Fruit fly (Drosophila melanogaster) whole organism, prepupa: ENCODE data around the gene CG14535.

Source experiments
- CG10631 ChIP-seq: fragments of 200-800 bp; sonication (Bioruptor generic); optimal IDR thresholded peaks from 2 replicates; lab custom pipeline; 2016; ENCODE audit warnings: missing biosample characterization, missing genetic modification characterization
- CG10669 ChIP-seq: fragments of 200-800 bp; sonication (Bioruptor generic); optimal IDR thresholded peaks from 3 replicates; lab custom pipeline; 2018; ENCODE audit warnings: missing biosample characterization, mild to moderate bottlenecking, missing genetic modification characterization, moderate library complexity
- CG11294 ChIP-seq: fragments of 200-800 bp; sonication (Bioruptor generic); IDR thresholded peaks from 2 replicates; pipeline ENCODE4 v1.3.6; 2022; ENCODE audit warnings: missing biosample characterization, missing genetic modification characterization
- CG11762 ChIP-seq: fragments of 200-800 bp; sonication (Bioruptor generic); optimal IDR thresholded peaks from 3 replicates; lab custom pipeline; 2016; ENCODE audit warnings: missing biosample characterization, missing genetic modification characterization; ENCODE audit not compliant: insufficient read depth
- CG11902 ChIP-seq: fragments of 200-800 bp; sonication (Bioruptor generic); optimal IDR thresholded peaks from 3 replicates; lab custom pipeline; 2016; ENCODE audit warnings: missing biosample characterization, missing genetic modification characterization
- CG15336 ChIP-seq: fragments of 200-800 bp; sonication (Bioruptor generic); IDR thresholded peaks from 2 replicates; pipeline ENCODE4 v1.3.6; 2022; ENCODE audit warnings: missing biosample characterization, missing genetic modification characterization
- CG1621 ChIP-seq: fragments of 200-800 bp; sonication (Bioruptor generic); optimal IDR thresholded peaks from 3 replicates; lab custom pipeline; 2018; ENCODE audit warnings: missing biosample characterization, mild to moderate bottlenecking, missing genetic modification characterization
- CG16779 ChIP-seq: fragments of 200-800 bp; sonication (Bioruptor generic); optimal IDR thresholded peaks from 3 replicates; lab custom pipeline; 2017; ENCODE audit warnings: missing biosample characterization, mild to moderate bottlenecking, missing genetic modification characterization
- CG3032 ChIP-seq: fragments of 200-800 bp; optimal IDR thresholded peaks from 2 replicates; lab custom pipeline; 2019; ENCODE audit warnings: missing biosample characterization, mild to moderate bottlenecking, missing genetic modification characterization, moderate library complexity
- CG31627 ChIP-seq: fragments of 200-800 bp; sonication (Bioruptor generic); optimal IDR thresholded peaks from 3 replicates; lab custom pipeline; 2016; ENCODE audit warnings: missing biosample characterization, missing genetic modification characterization
- CG34406 ChIP-seq: fragments of 200-800 bp; sonication (Bioruptor generic); optimal IDR thresholded peaks from 3 replicates; lab custom pipeline; 2016; ENCODE audit warnings: missing biosample characterization, missing genetic modification characterization
- CG3919 ChIP-seq: fragments of 200-800 bp; sonication (Bioruptor generic); optimal IDR thresholded peaks from 3 replicates; lab custom pipeline; 2016; ENCODE audit warnings: missing biosample characterization, missing genetic modification characterization
- CG4318 ChIP-seq: fragments of 200-800 bp; sonication (Bioruptor generic); optimal IDR thresholded peaks from 3 replicates; lab custom pipeline; 2017; ENCODE audit warnings: missing biosample characterization, mild to moderate bottlenecking, missing genetic modification characterization
- CG6163 ChIP-seq: fragments of 200-800 bp; sonication (Bioruptor generic); IDR thresholded peaks from 3 replicates; pipeline ENCODE4 v1.3.6; 2022; ENCODE audit warnings: missing biosample characterization, missing genetic modification characterization
- CG6276 ChIP-seq: fragments of 200-800 bp; sonication (Bioruptor generic); optimal IDR thresholded peaks from 2 replicates; lab custom pipeline; 2017; ENCODE audit warnings: missing biosample characterization, mild to moderate bottlenecking, missing genetic modification characterization
- CG6792 ChIP-seq: fragments of 200-800 bp; sonication (Bioruptor generic); optimal IDR thresholded peaks from 3 replicates; lab custom pipeline; 2016; ENCODE audit warnings: missing biosample characterization, missing genetic modification characterization
- CG6808 ChIP-seq: fragments of 200-800 bp; sonication (Bioruptor generic); optimal IDR thresholded peaks from 3 replicates; lab custom pipeline; 2017; ENCODE audit warnings: missing biosample characterization, missing genetic modification characterization, mild to moderate bottlenecking, moderate library complexity, missing genetic modification reagents
- CG6854 ChIP-seq: fragments of 200-800 bp; sonication (Bioruptor generic); optimal IDR thresholded peaks from 2 replicates; lab custom pipeline; 2017; ENCODE audit warnings: missing biosample characterization, mild to moderate bottlenecking, missing genetic modification characterization
- CG7368 ChIP-seq: fragments of 200-800 bp; sonication (Bioruptor generic); optimal IDR thresholded peaks from 3 replicates; lab custom pipeline; 2016; ENCODE audit warnings: missing biosample characterization, missing genetic modification characterization
- CG8119 ChIP-seq: fragments of 200-800 bp; sonication (Bioruptor generic); IDR thresholded peaks from 3 replicates; pipeline ENCODE4 v1.3.6; 2022; ENCODE audit warnings: missing biosample characterization, missing genetic modification characterization
- CG8319 ChIP-seq: fragments of 200-800 bp; sonication (Bioruptor generic); optimal IDR thresholded peaks from 3 replicates; lab custom pipeline; 2016; ENCODE audit warnings: missing biosample characterization, missing genetic modification characterization
- CG8632 ChIP-seq: fragments of 200-800 bp; sonication (Bioruptor generic); optimal IDR thresholded peaks from 3 replicates; lab custom pipeline; 2016; ENCODE audit warnings: missing biosample characterization, missing genetic modification characterization
- CG9139 ChIP-seq: fragments of 200-800 bp; sonication (Bioruptor generic); optimal IDR thresholded peaks from 3 replicates; lab custom pipeline; 2017; ENCODE audit warnings: missing biosample characterization, mild to moderate bottlenecking, missing genetic modification characterization
- Eip78C ChIP-seq: fragments of 200-800 bp; sonication (Bioruptor generic); peaks from one replicate; lab custom pipeline; 2016; ENCODE audit warnings: missing biosample characterization, missing genetic modification characterization
- Eip93F ChIP-seq: fragments of 200-800 bp; sonication (Bioruptor generic); optimal IDR thresholded peaks from 2 replicates; lab custom pipeline; 2016; ENCODE audit warnings: missing biosample characterization, mild to moderate bottlenecking, missing genetic modification characterization
- Ets21C ChIP-seq: fragments of 200-800 bp; sonication (Bioruptor generic); optimal IDR thresholded peaks from 3 replicates; lab custom pipeline; 2016; ENCODE audit warnings: missing biosample characterization, missing genetic modification characterization
- Ets96B ChIP-seq: fragments of 200-800 bp; optimal IDR thresholded peaks from 2 replicates; lab custom pipeline; 2019; ENCODE audit warnings: missing biosample characterization, mild to moderate bottlenecking, missing genetic modification characterization, moderate library complexity
- Gug ChIP-seq: fragments of 200-800 bp; sonication (Bioruptor generic); IDR thresholded peaks from 2 replicates; pipeline ENCODE4 v1.3.6; 2022; ENCODE audit warnings: missing biosample characterization, missing genetic modification characterization
- Hr38 ChIP-seq: sonication (Bioruptor generic); optimal IDR thresholded peaks from 2 replicates; lab custom pipeline; 2016; ENCODE audit warnings: missing biosample characterization, missing genetic modification characterization
- Hr39 ChIP-seq: fragments of 200-800 bp; sonication (Bioruptor generic); optimal IDR thresholded peaks from 2 replicates; lab custom pipeline; 2016; ENCODE audit warnings: missing biosample characterization, missing genetic modification characterization
- Hr4 ChIP-seq: fragments of 200-800 bp; sonication (Bioruptor generic); optimal IDR thresholded peaks from 3 replicates; lab custom pipeline; 2016; ENCODE audit warnings: missing biosample characterization, missing genetic modification characterization
- Lpt ChIP-seq: fragments of 200-800 bp; sonication (Bioruptor generic); optimal IDR thresholded peaks from 3 replicates; lab custom pipeline; 2016; ENCODE audit warnings: missing biosample characterization, missing genetic modification characterization
- Met ChIP-seq: fragments of 200-800 bp; sonication (Bioruptor generic); optimal IDR thresholded peaks from 3 replicates; lab custom pipeline; 2016; ENCODE audit warnings: missing biosample characterization, missing genetic modification characterization
- OdsH ChIP-seq: fragments of 200-800 bp; sonication (Bioruptor generic); optimal IDR thresholded peaks from 3 replicates; lab custom pipeline; 2016; ENCODE audit warnings: missing biosample characterization, missing genetic modification characterization
- Smox ChIP-seq: fragments of 200-800 bp; sonication (Bioruptor generic); optimal IDR thresholded peaks from 3 replicates; lab custom pipeline; 2016; ENCODE audit warnings: missing biosample characterization, missing genetic modification characterization
- Sox102F ChIP-seq: fragments of 200-800 bp; sonication (Bioruptor generic); optimal IDR thresholded peaks from 2 replicates; lab custom pipeline; 2016; ENCODE audit warnings: missing biosample characterization, mild to moderate bottlenecking, missing genetic modification characterization
- achi ChIP-seq: fragments of 200-800 bp; sonication (Bioruptor generic); optimal IDR thresholded peaks from 3 replicates; lab custom pipeline; 2016; ENCODE audit warnings: missing biosample characterization, missing genetic modification characterization
- acj6 ChIP-seq: fragments of 200-800 bp; sonication (Bioruptor generic); optimal IDR thresholded peaks from 3 replicates; lab custom pipeline; 2016; ENCODE audit warnings: missing biosample characterization, missing genetic modification characterization
- cyc ChIP-seq: fragments of 200-800 bp; sonication (Bioruptor generic); optimal IDR thresholded peaks from 3 replicates; lab custom pipeline; 2016; ENCODE audit warnings: missing biosample characterization, missing genetic modification characterization
- dac ChIP-seq: fragments of 200-800 bp; sonication (Bioruptor generic); optimal IDR thresholded peaks from 2 replicates; lab custom pipeline; 2017; ENCODE audit warnings: missing biosample characterization, mild to moderate bottlenecking, missing genetic modification characterization
- dsx ChIP-seq: fragments of 200-800 bp; optimal IDR thresholded peaks from 3 replicates; lab custom pipeline; 2019; ENCODE audit warnings: missing biosample characterization, mild to moderate bottlenecking, missing genetic modification characterization, moderate library complexity; ENCODE audit not compliant: poor library complexity, severe bottlenecking
- eg ChIP-seq: fragments of 200-800 bp; sonication (Bioruptor generic); IDR thresholded peaks from 3 replicates; pipeline ENCODE4 v1.3.6; 2022; ENCODE audit warnings: missing biosample characterization, missing genetic modification characterization
- esn ChIP-seq: fragments of 200-800 bp; sonication (Bioruptor generic); optimal IDR thresholded peaks from 2 replicates; lab custom pipeline; 2016; ENCODE audit warnings: missing biosample characterization, mild to moderate bottlenecking, missing genetic modification characterization, moderate library complexity
- fd59A ChIP-seq: fragments of 200-800 bp; sonication (Bioruptor generic); optimal IDR thresholded peaks from 2 replicates; lab custom pipeline; 2017; ENCODE audit warnings: missing biosample characterization, mild to moderate bottlenecking, missing genetic modification characterization, missing genetic modification reagents
- fd85E ChIP-seq: fragments of 200-800 bp; sonication (Bioruptor generic); optimal IDR thresholded peaks from 3 replicates; lab custom pipeline; 2016; ENCODE audit warnings: missing biosample characterization, missing genetic modification characterization
- fkh ChIP-seq: fragments of 200-800 bp; sonication (Bioruptor generic); optimal IDR thresholded peaks from 3 replicates; lab custom pipeline; 2017; ENCODE audit warnings: missing biosample characterization, mild to moderate bottlenecking, missing genetic modification characterization, moderate library complexity
- lz ChIP-seq: fragments of 200-800 bp; sonication (Bioruptor generic); optimal IDR thresholded peaks from 3 replicates; lab custom pipeline; 2016; ENCODE audit warnings: missing biosample characterization, missing genetic modification characterization
- pdm3 ChIP-seq: fragments of 200-800 bp; sonication (Bioruptor generic); optimal IDR thresholded peaks from 3 replicates; lab custom pipeline; 2016; ENCODE audit warnings: missing biosample characterization, missing genetic modification characterization
- salr ChIP-seq, 2 experiments: fragments of 200-800 bp; sonication (Bioruptor generic); optimal IDR thresholded peaks; 3 replicates each; lab custom pipeline; 2016 to 2018; ENCODE audit warnings: missing biosample characterization in 2 of 2, missing genetic modification characterization in 2 of 2, mild to moderate bottlenecking in 1 of 2
- spab ChIP-seq: fragments of 200-800 bp; sonication (Bioruptor generic); optimal IDR thresholded peaks from 2 replicates; lab custom pipeline; 2017; ENCODE audit warnings: missing biosample characterization, mild to moderate bottlenecking, missing genetic modification characterization, missing genetic modification reagents
- ss ChIP-seq, 2 experiments: fragments of 200-800 bp; sonication (Bioruptor generic); optimal IDR thresholded peaks; 2 replicates in 1 of 2; 3 replicates in 1 of 2; lab custom pipeline; 2017 to 2018; ENCODE audit warnings: mild to moderate bottlenecking in 2 of 2, missing biosample characterization in 2 of 2, missing genetic modification characterization in 2 of 2, moderate library complexity in 1 of 2
- svp ChIP-seq: fragments of 200-800 bp; sonication (Bioruptor generic); peaks from one replicate; lab custom pipeline; 2016; ENCODE audit warnings: missing biosample characterization, missing genetic modification characterization
- topi ChIP-seq: fragments of 200-800 bp; sonication (Bioruptor generic); optimal IDR thresholded peaks from 3 replicates; lab custom pipeline; 2016; ENCODE audit warnings: missing biosample characterization, missing genetic modification characterization
- vri ChIP-seq: fragments of 200-800 bp; sonication (Bioruptor generic); optimal IDR thresholded peaks from 3 replicates; lab custom pipeline; 2016; ENCODE audit warnings: missing biosample characterization, mild to moderate bottlenecking, missing genetic modification characterization

CG14535 gene

dm6 chr2L:7810519-7810918, 44.8 kb downstream of the CG14535 start, which contains the start of gene Cdc14:
Cdc14 (minus strand) TSS chr2L:7810703.
- TF ChIP-seq Hr4 (no peak), CG4318 (GFP tag; lab: Kevin White, UChicago) (no peak), ss (GFP tag; optimal IDR thresholded peaks at IDR 0.05; lab: Kevin White, UChicago) (no peak), CG6163 (peak; percentile 43; the same call in 2 of the 3 replicates), CG7368 (GFP tag; lab: Kevin White, UChicago) (no peak), spab (GFP tag; lab: Kevin White, UChicago) (no peak), Eip78C (no peak), CG6808 (GFP tag; lab: Kevin White, UChicago) (no peak), CG3919 (GFP tag; lab: Kevin White, UChicago) (peak; percentile 29), vri (GFP tag; lab: Kevin White, UChicago) (no peak), Gug (GFP tag; lab: Robert Waterston, UW) (no peak), CG11762 (GFP tag; lab: Kevin White, UChicago) (no peak), salr (GFP tag; optimal IDR thresholded peaks at IDR 0.05; lab: Kevin White, UChicago) (no peak), esn (no peak), Smox (GFP tag; lab: Kevin White, UChicago) (no peak), fkh (GFP tag; lab: Kevin White, UChicago) (no peak), CG11902 (GFP tag; lab: Kevin White, UChicago) (no peak), lz (GFP tag; lab: Kevin White, UChicago) (no peak), CG6276 (GFP tag; lab: Kevin White, UChicago) (no peak), svp (GFP tag; lab: Kevin White, UChicago) (no peak), pdm3 (no peak), CG8319 (GFP tag; lab: Kevin White, UChicago) (no peak), OdsH (GFP tag; lab: Kevin White, UChicago) (no peak), cyc (no peak), achi (GFP tag; lab: Kevin White, UChicago) (no peak), CG8119 (GFP tag; lab: Robert Waterston, UW) (no peak), CG9139 (GFP tag; lab: Kevin White, UChicago) (peak; percentile 10), acj6 (no peak), CG11294 (GFP tag; lab: Robert Waterston, UW) (no peak), CG34406 (GFP tag; lab: Kevin White, UChicago) (no peak), CG6792 (GFP tag; lab: Kevin White, UChicago) (no peak), CG6854 (GFP tag; lab: Kevin White, UChicago) (peak; percentile 9), dac (GFP tag; lab: Kevin White, UChicago) (no peak), fd59A (GFP tag; lab: Kevin White, UChicago) (no peak), CG10631 (GFP tag; lab: Kevin White, UChicago) (no peak), CG31627 (no peak), CG3032 (no peak), Hr39 (GFP tag; lab: Kevin White, UChicago) (no peak), Lpt (GFP tag; lab: Kevin White, UChicago) (no peak), Eip93F (no peak), Ets96B (tag; lab: Kevin White, UChicago) (no peak), Met (no peak), Hr38 (GFP tag; lab: Kevin White, UChicago) (no peak), CG10669 (GFP tag; lab: Kevin White, UChicago) (no peak), CG16779 (tag; lab: Kevin White, UChicago) (no peak), CG15336 (no peak), CG8632 (GFP tag; lab: Kevin White, UChicago) (no peak), Ets21C (GFP tag; lab: Kevin White, UChicago) (no peak), Sox102F (GFP tag; lab: Kevin White, UChicago) (peak; percentile 51), fd85E (GFP tag; lab: Kevin White, UChicago) (no peak), topi (no peak), eg (no peak), CG1621 (peak; percentile 95), dsx (GFP tag; lab: Kevin White, UChicago) (peak; percentile 1)
